Fruit fly (Drosophila melanogaster) whole organism, embryonic: ENCODE data around the gene CG31064.
A peak's percentile ranks its signal among the peaks of the same experiment; 100 is the strongest.

Experiments
- Antp ChIP-seq: fragments of 200-800 bp; sonication (Bioruptor generic); optimal IDR thresholded peaks from 3 replicates; lab custom pipeline; 2016; ENCODE audit warnings: missing biosample characterization, missing genetic modification characterization
- Atf6 ChIP-seq: fragments of 200-800 bp; sonication (Bioruptor generic); IDR thresholded peaks from 2 replicates; pipeline ENCODE4 v1.3.6; 2022; ENCODE audit warnings: missing biosample characterization, missing genetic modification characterization
- Bgb ChIP-seq: fragments of 200-800 bp; sonication (Bioruptor generic); IDR thresholded peaks from 2 replicates; pipeline ENCODE4 v1.3.6; 2022; ENCODE audit warnings: missing biosample characterization, missing genetic modification characterization; ENCODE audit not compliant: partially characterized antibody
- CG11723 ChIP-seq: fragments of 200-800 bp; sonication (Bioruptor generic); optimal IDR thresholded peaks from 2 replicates; lab custom pipeline; 2017; ENCODE audit warnings: missing biosample characterization, mild to moderate bottlenecking, missing genetic modification characterization
- CG12219 ChIP-seq: fragments of 200-800 bp; sonication (Bioruptor generic); optimal IDR thresholded peaks from 3 replicates; lab custom pipeline; 2018; ENCODE audit warnings: missing biosample characterization, mild to moderate bottlenecking, missing genetic modification characterization
- CG13287 ChIP-seq: fragments of 200-800 bp; sonication (Bioruptor generic); IDR thresholded peaks from 2 replicates; pipeline ENCODE4 v1.3.6; 2022; ENCODE audit warnings: missing biosample characterization, missing genetic modification characterization; ENCODE audit not compliant: partially characterized antibody
- CG14710 ChIP-seq: fragments of 200-800 bp; sonication (Bioruptor generic); optimal IDR thresholded peaks from 3 replicates; lab custom pipeline; 2019; ENCODE audit warnings: missing biosample characterization, mild to moderate bottlenecking, missing genetic modification characterization, moderate library complexity
- CG1529 ChIP-seq: fragments of 200-800 bp; sonication (Bioruptor generic); optimal IDR thresholded peaks from 3 replicates; lab custom pipeline; 2018; ENCODE audit warnings: missing biosample characterization, missing genetic modification characterization
- CG15479 ChIP-seq: fragments of 200-800 bp; sonication (Bioruptor generic); optimal IDR thresholded peaks from 3 replicates; lab custom pipeline; 2019; ENCODE audit warnings: missing biosample characterization, mild to moderate bottlenecking, missing genetic modification characterization, moderate library complexity
- CG15696 ChIP-seq: fragments of 200-800 bp; sonication (Bioruptor generic); optimal IDR thresholded peaks from 2 replicates; lab custom pipeline; 2019; ENCODE audit warnings: missing biosample characterization, mild to moderate bottlenecking, missing genetic modification characterization, moderate library complexity
- CG17361 ChIP-seq: fragments of 200-800 bp; sonication (Bioruptor generic); IDR thresholded peaks from 3 replicates; pipeline ENCODE4 v1.3.6; 2022; ENCODE audit warnings: missing biosample characterization, missing genetic modification characterization
- CG2116 ChIP-seq: fragments of 200-800 bp; sonication (Bioruptor generic); optimal IDR thresholded peaks from 3 replicates; lab custom pipeline; 2018; ENCODE audit warnings: missing biosample characterization, mild to moderate bottlenecking, missing genetic modification characterization
- CG4820 ChIP-seq: fragments of 200-800 bp; sonication (Bioruptor generic); optimal IDR thresholded peaks from 3 replicates; lab custom pipeline; 2016; ENCODE audit warnings: missing biosample characterization, missing genetic modification characterization
- CG4854 ChIP-seq: fragments of 200-800 bp; sonication (Bioruptor generic); optimal IDR thresholded peaks from 2 replicates; lab custom pipeline; 2016; ENCODE audit warnings: missing biosample characterization, missing genetic modification characterization, inconsistent platforms
- CG6272 ChIP-seq: fragments of 200-800 bp; sonication (Bioruptor generic); IDR thresholded peaks from 2 replicates; pipeline ENCODE4 v1.3.6; 2022; ENCODE audit warnings: missing biosample characterization, missing genetic modification characterization
- CG7357 ChIP-seq: fragments of 200-800 bp; sonication (Bioruptor generic); IDR thresholded peaks from 3 replicates; pipeline ENCODE4 v1.3.6; 2022; ENCODE audit warnings: missing biosample characterization, missing genetic modification characterization
- CG7745 ChIP-seq: fragments of 200-800 bp; sonication (Bioruptor generic); optimal IDR thresholded peaks from 2 replicates; lab custom pipeline; 2018; ENCODE audit warnings: missing biosample characterization, mild to moderate bottlenecking, missing genetic modification characterization, moderate library complexity
- CG9932 ChIP-seq: fragments of 200-800 bp; sonication (Bioruptor generic); IDR thresholded peaks from 2 replicates; pipeline ENCODE4 v1.3.6; 2022; ENCODE audit warnings: missing biosample characterization, missing genetic modification characterization
- Camta ChIP-seq: fragments of 200-800 bp; sonication (Bioruptor generic); optimal IDR thresholded peaks from 2 replicates; lab custom pipeline; 2016; ENCODE audit warnings: missing biosample characterization, missing genetic modification characterization
- Dref ChIP-seq: fragments of 200-800 bp; sonication (Bioruptor generic); IDR thresholded peaks from 2 replicates; pipeline ENCODE4 v1.3.6; 2022; ENCODE audit warnings: missing biosample characterization, missing genetic modification characterization
- ERR ChIP-seq: fragments of 200-800 bp; sonication (Bioruptor generic); optimal IDR thresholded peaks from 2 replicates; lab custom pipeline; 2016; ENCODE audit warnings: missing biosample characterization, missing genetic modification characterization
- Ets65A ChIP-seq: fragments of 200-800 bp; sonication (Bioruptor generic); peaks from one replicate; lab custom pipeline; 2016; ENCODE audit warnings: missing biosample characterization, missing genetic modification characterization
- Gsc ChIP-seq: fragments of 200-800 bp; sonication (Bioruptor generic); IDR thresholded peaks from 2 replicates; pipeline ENCODE4 v1.3.6; 2022; ENCODE audit warnings: missing biosample characterization, missing genetic modification characterization
- Hmr ChIP-seq: fragments of 200-800 bp; sonication (Bioruptor generic); optimal IDR thresholded peaks from 3 replicates; lab custom pipeline; 2017; ENCODE audit warnings: mild to moderate bottlenecking, missing biosample characterization, missing genetic modification reagents, missing genetic modification characterization
- MESR4 ChIP-seq: fragments of 200-800 bp; sonication (Bioruptor generic); optimal IDR thresholded peaks from 2 replicates; lab custom pipeline; 2018; ENCODE audit warnings: missing biosample characterization, mild to moderate bottlenecking, missing genetic modification characterization, moderate library complexity
- NfI ChIP-seq: fragments of 200-800 bp; sonication (Bioruptor generic); optimal IDR thresholded peaks from 3 replicates; lab custom pipeline; 2018; ENCODE audit warnings: missing biosample characterization, mild to moderate bottlenecking, missing genetic modification characterization, moderate library complexity
- Opbp ChIP-seq: fragments of 200-800 bp; sonication (Bioruptor generic); IDR thresholded peaks from 3 replicates; pipeline ENCODE4 v1.3.6; 2022; ENCODE audit warnings: missing biosample characterization, missing genetic modification characterization; ENCODE audit not compliant: partially characterized antibody
- Pdp1 ChIP-seq, 2 experiments: fragments of 200-800 bp; sonication (Bioruptor generic); optimal IDR thresholded peaks; 3 replicates each; lab custom pipeline; 2016; ENCODE audit warnings: missing biosample characterization in 2 of 2, missing genetic modification characterization in 2 of 2, mild to moderate bottlenecking in 1 of 2, moderate library complexity in 1 of 2
- Usf ChIP-seq: fragments of 200-800 bp; sonication (Bioruptor generic); optimal IDR thresholded peaks from 2 replicates; lab custom pipeline; 2017; ENCODE audit warnings: missing genotype, missing biosample characterization, missing genetic modification characterization
- amos ChIP-seq: fragments of 200-800 bp; sonication (Bioruptor generic); IDR thresholded peaks from 2 replicates; pipeline ENCODE4 v1.3.6; 2022; ENCODE audit warnings: missing biosample characterization, missing genetic modification characterization; ENCODE audit not compliant: partially characterized antibody
- aop ChIP-seq: fragments of 200-800 bp; sonication (Bioruptor generic); IDR thresholded peaks from 2 replicates; pipeline ENCODE4 v1.3.6; 2022; ENCODE audit warnings: missing biosample characterization, missing genetic modification characterization
- ara ChIP-seq: fragments of 200-800 bp; sonication (Bioruptor generic); IDR thresholded peaks from 2 replicates; pipeline ENCODE4 v1.3.6; 2022; ENCODE audit warnings: missing biosample characterization, missing genetic modification characterization
- chm ChIP-seq: fragments of 200-800 bp; sonication (Bioruptor generic); IDR thresholded peaks from 2 replicates; pipeline ENCODE4 v1.3.6; 2022; ENCODE audit warnings: missing biosample characterization, missing genetic modification characterization
- dmrt11E ChIP-seq: fragments of 200-800 bp; sonication (Bioruptor generic); optimal IDR thresholded peaks from 3 replicates; lab custom pipeline; 2018; ENCODE audit warnings: missing biosample characterization, mild to moderate bottlenecking, missing genetic modification characterization, moderate library complexity
- gcm2 ChIP-seq: fragments of 200-800 bp; sonication (Bioruptor generic); optimal IDR thresholded peaks from 2 replicates; lab custom pipeline; 2016; ENCODE audit warnings: missing biosample characterization, missing genetic modification characterization
- gro ChIP-seq: fragments of 200-800 bp; sonication (Bioruptor generic); optimal IDR thresholded peaks from 2 replicates; lab custom pipeline; 2016; ENCODE audit warnings: missing biosample characterization, missing genetic modification characterization
- hb ChIP-seq: fragments of 200-800 bp; sonication (Bioruptor generic); IDR thresholded peaks from 3 replicates; pipeline ENCODE4 v1.3.6; 2022; ENCODE audit warnings: missing biosample characterization, missing genetic modification characterization; ENCODE audit not compliant: partially characterized antibody
- kah ChIP-seq: fragments of 200-800 bp; sonication (Bioruptor generic); optimal IDR thresholded peaks from 2 replicates; lab custom pipeline; 2018; ENCODE audit warnings: missing biosample characterization, mild to moderate bottlenecking, missing genetic modification characterization
- kni ChIP-seq: fragments of 200-800 bp; sonication (Bioruptor generic); optimal IDR thresholded peaks from 3 replicates; lab custom pipeline; 2017; ENCODE audit warnings: mild to moderate bottlenecking, missing biosample characterization, missing genetic modification reagents, missing genetic modification characterization
- lilli ChIP-seq: fragments of 200-800 bp; sonication (Bioruptor generic); optimal IDR thresholded peaks from 3 replicates; lab custom pipeline; 2016; ENCODE audit warnings: missing biosample characterization, missing genetic modification characterization
- nmo ChIP-seq: fragments of 200-800 bp; sonication (Bioruptor generic); optimal IDR thresholded peaks from 2 replicates; lab custom pipeline; 2018; ENCODE audit warnings: missing biosample characterization, mild to moderate bottlenecking, missing genetic modification characterization, moderate library complexity
- pb ChIP-seq: fragments of 200-800 bp; sonication (Bioruptor generic); optimal IDR thresholded peaks from 3 replicates; lab custom pipeline; 2016; ENCODE audit warnings: missing biosample characterization, missing genetic modification characterization
- pho ChIP-seq: fragments of 200-800 bp; sonication (Bioruptor generic); optimal IDR thresholded peaks from 2 replicates; lab custom pipeline; 2016; ENCODE audit warnings: missing biosample characterization, missing genetic modification characterization
- pnt ChIP-seq: fragments of 200-800 bp; sonication (Bioruptor generic); optimal IDR thresholded peaks from 3 replicates; lab custom pipeline; 2016; ENCODE audit warnings: missing biosample characterization, missing genetic modification characterization
- pros ChIP-seq: fragments of 200-800 bp; sonication (Bioruptor generic); optimal IDR thresholded peaks from 3 replicates; lab custom pipeline; 2019; ENCODE audit warnings: missing biosample characterization, mild to moderate bottlenecking, missing genetic modification characterization, moderate library complexity
- slbo ChIP-seq: fragments of 200-800 bp; sonication (Bioruptor generic); IDR thresholded peaks from 2 replicates; pipeline ENCODE4 v1.3.6; 2022; ENCODE audit warnings: missing biosample characterization, missing genetic modification characterization
- tll ChIP-seq, 2 experiments: fragments of 200-800 bp in 1 of 2; fragments of >200 bp in 1 of 2; sonication (Bioruptor generic) in 1 of 2; optimal IDR thresholded peaks; 2 replicates each; lab custom pipeline; 2017 to 2019; ENCODE audit warnings: missing biosample characterization in 2 of 2, missing genetic modification characterization in 2 of 2, mild to moderate bottlenecking in 1 of 2, moderate library complexity in 1 of 2
- unpg ChIP-seq: fragments of 200-800 bp; sonication (Bioruptor generic); optimal IDR thresholded peaks from 3 replicates; lab custom pipeline; 2018; ENCODE audit warnings: missing biosample characterization, mild to moderate bottlenecking, missing genetic modification characterization, moderate library complexity

The CG31064 gene

DNA sequence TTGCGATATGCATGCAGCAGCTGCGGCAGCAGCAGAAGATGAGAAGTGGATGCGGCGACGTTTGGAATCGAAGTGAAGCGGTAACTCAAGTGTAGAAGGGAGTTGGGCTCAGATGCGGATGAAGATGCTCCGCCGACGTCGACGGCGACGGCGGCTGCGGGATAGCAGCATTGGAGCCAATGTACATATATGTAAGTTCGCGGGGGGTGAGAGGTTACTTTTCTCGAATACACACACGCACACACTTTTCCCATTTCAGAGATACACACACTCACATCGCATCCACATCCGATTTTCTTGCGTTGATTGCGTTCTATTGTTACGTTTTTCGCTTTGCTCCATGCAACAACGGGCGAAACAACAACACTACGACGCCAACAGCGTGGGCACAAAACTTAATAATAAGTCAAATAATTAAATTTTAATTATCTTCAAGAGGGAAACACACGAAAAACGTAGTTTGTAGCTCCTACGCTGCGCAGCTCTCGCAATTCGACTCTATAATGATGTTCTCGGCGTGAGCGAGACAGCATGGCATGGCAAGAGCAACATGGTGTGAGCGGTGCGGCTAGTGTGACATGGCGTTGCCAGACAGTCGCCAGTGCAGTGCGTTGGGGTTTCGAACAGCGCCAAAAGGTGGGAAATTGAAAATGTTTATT, 6.0 kb upstream of the CG31064 start, which contains the start of gene CG18766 (continued):
- TF ChIP-seq Opbp, result peak; percentile 49; the same call in 2 of the 3 replicates
- peak; percentile 8 for TF ChIP-seq unpg
- TF ChIP-seq slbo (GFP tag; lab: Robert Waterston, UW), result peak; percentile 61
- TF ChIP-seq kni, result no peak
- TF ChIP-seq Dref, result peak; percentile 39; the same call in 1 of the 2 replicates
- TF ChIP-seq CG15479 (GFP tag; lab: Kevin White, UChicago), result peak; percentile 32
- TF ChIP-seq CG2116 (GFP tag; lab: Kevin White, UChicago), result peak; percentile 39
- TF ChIP-seq CG9932 (GFP tag; lab: Robert Waterston, UW), result peak; percentile 54
- TF ChIP-seq MESR4 (GFP tag; lab: Kevin White, UChicago), result peak; percentile 72
- peak; percentile 56 for TF ChIP-seq pb
- no peak for TF ChIP-seq CG4854 (GFP tag; lab: Kevin White, UChicago)
- TF ChIP-seq gcm2 (GFP tag; lab: Kevin White, UChicago), result no peak
- TF ChIP-seq Camta (GFP tag; lab: Kevin White, UChicago), result peak; percentile 13
- TF ChIP-seq CG14710, result peak; percentile 12
- TF ChIP-seq pho (GFP tag; lab: Kevin White, UChicago), result peak; percentile 45
- 0 out of 2 replicates have a peak, but pooled peaks have one; percentile 54 for TF ChIP-seq aop (GFP tag; lab: Robert Waterston, UW)
- peak; percentile 45 for TF ChIP-seq ERR (GFP tag; lab: Kevin White, UChicago)
- peak; percentile 33; the same call in 1 of the 3 replicates for TF ChIP-seq CG17361 (GFP tag; lab: Robert Waterston, UW)
- TF ChIP-seq pros (GFP tag; lab: Kevin White, UChicago), result peak; percentile 4
- TF ChIP-seq ara (GFP tag; lab: Robert Waterston, UW), result no peak
- TF ChIP-seq amos (GFP tag; lab: Robert Waterston, UW), result peak; percentile 45
- TF ChIP-seq gro (GFP tag; lab: Kevin White, UChicago), result peak; percentile 56
- TF ChIP-seq chm (GFP tag; lab: Robert Waterston, UW), result no peak
- peak; percentile 33 for TF ChIP-seq Hmr (GFP tag; lab: Kevin White, UChicago)
- peak; percentile 41; the same call in 1 of the 2 replicates for TF ChIP-seq Bgb (GFP tag; lab: Robert Waterston, UW)
- no peak for TF ChIP-seq CG7357 (GFP tag; lab: Robert Waterston, UW)
- peak in 1 of 2 experiments; percentile 47 for TF ChIP-seq tll (GFP tag; optimal IDR thresholded peaks at IDR 0.05; lab: Kevin White, UChicago)
- TF ChIP-seq NfI (GFP tag; lab: Kevin White, UChicago), result peak; percentile 9
- TF ChIP-seq lilli, result peak; percentile 39
- no peak for TF ChIP-seq Gsc (GFP tag; lab: Robert Waterston, UW)
- peak; percentile 3 for TF ChIP-seq pnt (GFP tag; lab: Kevin White, UChicago)
- no peak for TF ChIP-seq CG6272 (GFP tag; lab: Robert Waterston, UW)
- TF ChIP-seq Atf6 (GFP tag; lab: Robert Waterston, UW), result peak; percentile 27; the same call in 1 of the 2 replicates
- TF ChIP-seq CG15696 (tag; lab: Kevin White, UChicago), result peak; percentile 16
- peak; percentile 32 for TF ChIP-seq CG7745
- no peak for TF ChIP-seq Usf (GFP tag; lab: Kevin White, UChicago)
- TF ChIP-seq CG13287 (GFP tag; lab: Robert Waterston, UW), result peak; percentile 47; the same call in 1 of the 2 replicates
- no peak for TF ChIP-seq CG11723 (GFP tag; lab: Kevin White, UChicago)
- peak; percentile 49 for TF ChIP-seq Antp (GFP tag; lab: Kevin White, UChicago)
- peak; percentile 4 for TF ChIP-seq CG4820
- TF ChIP-seq dmrt11E (tag; lab: Kevin White, UChicago), result peak; percentile 7
- 0 out of 3 replicates have a peak, but pooled peaks have one; percentile 20 for TF ChIP-seq hb
- peak; percentile 52 for TF ChIP-seq nmo (GFP tag; lab: Kevin White, UChicago)
- TF ChIP-seq CG12219 (GFP tag; lab: Kevin White, UChicago), result no peak
- TF ChIP-seq Pdp1 (GFP tag; optimal IDR thresholded peaks at IDR 0.05; lab: Kevin White, UChicago), result peak in 1 of 2 experiments; percentile 57
- peak; percentile 41 for TF ChIP-seq Ets65A (GFP tag; lab: Kevin White, UChicago)
- no peak for TF ChIP-seq CG1529 (GFP tag; lab: Kevin White, UChicago)
- TF ChIP-seq kah (GFP tag; lab: Kevin White, UChicago), result peak; percentile 42
